Worm (Caenorhabditis elegans) whole organism, mixed stage, embryonic: ENCODE data around the gene F48G7.10.

Source experiments
- M03D4.4 ChIP-seq: sonication (generic microtip); optimal IDR thresholded peaks from 2 replicates; lab custom pipeline; 2017; ENCODE audit warnings: mild to moderate bottlenecking, missing genetic modification characterization, missing compliant biosample characterization
- bed-3 ChIP-seq: fragments of 200-800 bp; sonication (Bioruptor generic); optimal IDR thresholded peaks from 3 replicates; lab custom pipeline; 2018; ENCODE audit warnings: mild to moderate bottlenecking, missing genetic modification characterization, moderate library complexity, missing compliant biosample characterization
- blmp-1 ChIP-seq: fragments of 150-350 bp; optimal IDR thresholded peaks from 2 replicates; lab custom pipeline; 2014; ENCODE audit warnings: missing biosample characterization, missing genetic modification characterization
- ceh-43 ChIP-seq: fragments of 200-800 bp; sonication (Bioruptor generic); optimal IDR thresholded peaks from 2 replicates; lab custom pipeline; 2018; ENCODE audit warnings: mild to moderate bottlenecking, missing genetic modification characterization, moderate library complexity, missing compliant biosample characterization
- ceh-83 ChIP-seq: fragments of 200-800 bp; sonication (Bioruptor generic); optimal IDR thresholded peaks from 2 replicates; lab custom pipeline; 2018; ENCODE audit warnings: mild to moderate bottlenecking, missing genetic modification characterization, missing compliant biosample characterization
- ces-1 ChIP-seq: fragments of 150-350 bp; optimal IDR thresholded peaks from 2 replicates; lab custom pipeline; 2014; ENCODE audit warnings: missing biosample characterization, missing genetic modification reagents, missing genetic modification characterization
- cnd-1 ChIP-seq: fragments of 200-800 bp; sonication (Bioruptor generic); optimal IDR thresholded peaks from 2 replicates; lab custom pipeline; 2018; ENCODE audit warnings: mild to moderate bottlenecking, missing genetic modification characterization, missing compliant biosample characterization
- drap-1 ChIP-seq: fragments of 200-800 bp; sonication (Bioruptor generic); optimal IDR thresholded peaks from 3 replicates; lab custom pipeline; 2018; ENCODE audit warnings: mild to moderate bottlenecking, missing genetic modification characterization, missing compliant biosample characterization
- elt-3 ChIP-seq: fragments of 150-350 bp; optimal IDR thresholded peaks from 2 replicates; lab custom pipeline; 2014; ENCODE audit warnings: missing biosample characterization, missing genetic modification characterization
- flh-1 ChIP-seq: fragments of 200-800 bp; sonication (Bioruptor generic); optimal IDR thresholded peaks from 2 replicates; lab custom pipeline; 2018; ENCODE audit warnings: mild to moderate bottlenecking, missing genetic modification characterization, moderate library complexity, missing compliant biosample characterization
- hlh-1 ChIP-seq: fragments of 150-350 bp; optimal IDR thresholded peaks from 2 replicates; lab custom pipeline; 2014; ENCODE audit warnings: missing biosample characterization, missing genetic modification reagents, missing genetic modification characterization
- lin-13 ChIP-seq: fragments of 150-350 bp; optimal IDR thresholded peaks from 2 replicates; lab custom pipeline; 2014; ENCODE audit warnings: missing biosample characterization, missing genetic modification characterization
- lin-32 ChIP-seq: fragments of 200-800 bp; sonication (Bioruptor generic); optimal IDR thresholded peaks from 2 replicates; lab custom pipeline; 2018; ENCODE audit warnings: mild to moderate bottlenecking, missing genetic modification characterization, missing compliant biosample characterization
- mab-5 ChIP-seq: fragments of 150-350 bp; optimal IDR thresholded peaks from 2 replicates; lab custom pipeline; 2014; ENCODE audit warnings: missing biosample characterization, missing genetic modification characterization
- mep-1 ChIP-seq: fragments of 150-350 bp; optimal IDR thresholded peaks from 2 replicates; lab custom pipeline; 2017; ENCODE audit warnings: missing biosample characterization, missing genetic modification reagents, missing genetic modification characterization, inconsistent platforms
- mls-2 ChIP-seq: sonication (generic microtip); optimal IDR thresholded peaks from 2 replicates; lab custom pipeline; 2016; ENCODE audit warnings: mild to moderate bottlenecking, missing genetic modification characterization, moderate library complexity, missing compliant biosample characterization
- nhr-12 ChIP-seq: fragments of 150-350 bp; optimal IDR thresholded peaks from 2 replicates; lab custom pipeline; 2014; ENCODE audit warnings: missing biosample characterization, missing genetic modification characterization
- nhr-2 ChIP-seq: fragments of 150-350 bp; optimal IDR thresholded peaks from 2 replicates; lab custom pipeline; 2014; ENCODE audit warnings: missing biosample characterization, missing genetic modification characterization
- nhr-237 ChIP-seq: fragments of 150-350 bp; optimal IDR thresholded peaks from 2 replicates; lab custom pipeline; 2014; ENCODE audit warnings: missing biosample characterization, missing genetic modification characterization
- nhr-28 ChIP-seq: fragments of 150-350 bp; optimal IDR thresholded peaks from 2 replicates; lab custom pipeline; 2014; ENCODE audit warnings: missing biosample characterization, missing genetic modification characterization
- nhr-76 ChIP-seq: sonication (generic microtip); optimal IDR thresholded peaks from 2 replicates; lab custom pipeline; 2017; ENCODE audit warnings: missing biosample characterization, missing genetic modification characterization
- pha-4 ChIP-seq: fragments of 150-350 bp; optimal IDR thresholded peaks from 2 replicates; lab custom pipeline; 2018; ENCODE audit warnings: missing biosample characterization, missing genetic modification reagents, missing genetic modification characterization
- sem-2 ChIP-seq: fragments of 200-800 bp; sonication (Bioruptor generic); optimal IDR thresholded peaks from 2 replicates; lab custom pipeline; 2018; ENCODE audit warnings: mild to moderate bottlenecking, missing genetic modification characterization, missing compliant biosample characterization
- snpc-4 ChIP-seq: fragments of 150-350 bp; optimal IDR thresholded peaks from 2 replicates; lab custom pipeline; 2014; ENCODE audit warnings: missing biosample characterization, missing genetic modification characterization
- sptf-1 ChIP-seq: sonication (generic microtip); optimal IDR thresholded peaks from 2 replicates; lab custom pipeline; 2017; ENCODE audit warnings: mild to moderate bottlenecking, missing genetic modification characterization, moderate library complexity, missing compliant biosample characterization
- tbx-8 ChIP-seq: fragments of 200-800 bp; sonication (Bioruptor generic); optimal IDR thresholded peaks from 2 replicates; lab custom pipeline; 2018; ENCODE audit warnings: mild to moderate bottlenecking, missing genetic modification characterization, moderate library complexity, missing compliant biosample characterization
- unc-120 ChIP-seq: sonication (generic microtip); optimal IDR thresholded peaks from 2 replicates; lab custom pipeline; 2017; ENCODE audit warnings: missing genetic modification characterization, missing compliant biosample characterization; ENCODE audit not compliant: poor library complexity, severe bottlenecking
- unc-62 ChIP-seq: fragments of 150-350 bp; optimal IDR thresholded peaks from 2 replicates; lab custom pipeline; 2014; ENCODE audit warnings: missing biosample characterization, missing genetic modification reagents, missing genetic modification characterization
- zip-8 ChIP-seq: fragments of 150-350 bp; optimal IDR thresholded peaks from 2 replicates; lab custom pipeline; 2014; ENCODE audit warnings: missing biosample characterization, missing genetic modification characterization
- ztf-11 ChIP-seq: fragments of 150-350 bp; optimal IDR thresholded peaks from 2 replicates; lab custom pipeline; 2014; ENCODE audit warnings: missing biosample characterization, missing genetic modification characterization

F48G7.10 gene

ce11 chrV:671342-671741 lies 36.6 kb upstream of the F48G7.10 start, which contains the start of gene sru-24:
TSS of gene sru-24 (minus strand) at chrV:671442.
- TF ChIP-seq ceh-83 (GFP tag; lab: Kevin White, UChicago) (no peak), zip-8 (no peak), ztf-11 (tag; lab: Kevin White, UChicago) (no peak), flh-1 (GFP tag; lab: Kevin White, UChicago) (no peak), nhr-28 (tag; lab: Kevin White, UChicago) (no peak), ces-1 (GFP tag; lab: Kevin White, UChicago) (no peak), unc-62 (GFP tag; lab: Kevin White, UChicago) (no peak), nhr-2 (tag; lab: Kevin White, UChicago) (no peak), mls-2 (tag; lab: Kevin White, UChicago) (no peak)

ce11 chrV:667459-667858 lies 32.7 kb upstream of the F48G7.10 start, which contains the start of gene nhr-180:
TSS of gene nhr-180 (minus strand) at chrV:667510.
- TF ChIP-seq mls-2 (tag; lab: Kevin White, UChicago): no peak
- TF ChIP-seq tbx-8 (GFP tag; lab: Kevin White, UChicago): no peak
- TF ChIP-seq zip-8: no peak
- TF ChIP-seq elt-3: no peak
- no peak for TF ChIP-seq snpc-4 (tag; lab: Kevin White, UChicago)
- TF ChIP-seq hlh-1 (tag; lab: Kevin White, UChicago): no peak
- TF ChIP-seq flh-1 (GFP tag; lab: Kevin White, UChicago): no peak
- no peak for TF ChIP-seq drap-1
- TF ChIP-seq blmp-1 (tag; lab: Kevin White, UChicago): no peak
- TF ChIP-seq ztf-11 (tag; lab: Kevin White, UChicago): no peak
- TF ChIP-seq sem-2: no peak
- no peak for TF ChIP-seq mab-5 (tag; lab: Kevin White, UChicago)
- no peak for TF ChIP-seq nhr-12
- TF ChIP-seq cnd-1: no peak
- no peak for TF ChIP-seq bed-3 (GFP tag; lab: Kevin White, UChicago)
- no peak for TF ChIP-seq ceh-83 (GFP tag; lab: Kevin White, UChicago)

- TF ChIP-seq nhr-237 (tag; lab: Kevin White, UChicago): no peak
Measured at ce11 chrV:664337-664847, 29.6 kb upstream of the F48G7.10 start, which contains the start of the genes F31F4.11 and srh-266. TSS of gene F31F4.11 (minus strand) at chrV:664437. TSS of gene srh-266 (plus strand) at chrV:664797.

- TF ChIP-seq flh-1 (GFP tag; lab: Kevin White, UChicago) (no peak), snpc-4 (tag; lab: Kevin White, UChicago) (no peak), M03D4.4 (no peak), zip-8 (no peak), ceh-43 (GFP tag; lab: Kevin White, UChicago) (no peak), sem-2 (no peak), sptf-1 (no peak), tbx-8 (GFP tag; lab: Kevin White, UChicago) (no peak), nhr-76 (tag; lab: Kevin White, UChicago) (no peak), lin-32 (GFP tag; lab: Kevin White, UChicago) (no peak), cnd-1 (no peak), elt-3 (no peak), mls-2 (tag; lab: Kevin White, UChicago) (no peak), nhr-237 (tag; lab: Kevin White, UChicago) (no peak), ces-1 (GFP tag; lab: Kevin White, UChicago) (no peak), mab-5 (tag; lab: Kevin White, UChicago) (no peak), ceh-83 (GFP tag; lab: Kevin White, UChicago) (no peak), drap-1 (no peak), pha-4 (no peak)
Measured at ce11 chrV:660210-660609, 25.5 kb upstream of the F48G7.10 start, which contains the start of gene F31F4.17. TSS of gene F31F4.17 (minus strand) at chrV:660310.

ce11 chrV:657678-658077 lies 22.9 kb upstream of the F48G7.10 start, which contains the start of gene srh-246:
TSS of gene srh-246 (minus strand) at chrV:657778.
- TF ChIP-seq pha-4 (no peak), unc-120 (no peak), zip-8 (no peak), lin-32 (GFP tag; lab: Kevin White, UChicago) (no peak), mep-1 (tag; lab: Kevin White, UChicago) (no peak)

- TF ChIP-seq blmp-1 (tag; lab: Kevin White, UChicago) (no peak), pha-4 (no peak), unc-120 (no peak), lin-13 (no peak)
Measured at ce11 chrV:655823-656222, 21.1 kb upstream of the F48G7.10 start, which contains the start of gene srh-245. TSS of gene srh-245 (minus strand) at chrV:655923.
